Fruit fly (Drosophila melanogaster): Measurements from ENCODE around the gene CG8209.

The CG8209 gene

DNA sequence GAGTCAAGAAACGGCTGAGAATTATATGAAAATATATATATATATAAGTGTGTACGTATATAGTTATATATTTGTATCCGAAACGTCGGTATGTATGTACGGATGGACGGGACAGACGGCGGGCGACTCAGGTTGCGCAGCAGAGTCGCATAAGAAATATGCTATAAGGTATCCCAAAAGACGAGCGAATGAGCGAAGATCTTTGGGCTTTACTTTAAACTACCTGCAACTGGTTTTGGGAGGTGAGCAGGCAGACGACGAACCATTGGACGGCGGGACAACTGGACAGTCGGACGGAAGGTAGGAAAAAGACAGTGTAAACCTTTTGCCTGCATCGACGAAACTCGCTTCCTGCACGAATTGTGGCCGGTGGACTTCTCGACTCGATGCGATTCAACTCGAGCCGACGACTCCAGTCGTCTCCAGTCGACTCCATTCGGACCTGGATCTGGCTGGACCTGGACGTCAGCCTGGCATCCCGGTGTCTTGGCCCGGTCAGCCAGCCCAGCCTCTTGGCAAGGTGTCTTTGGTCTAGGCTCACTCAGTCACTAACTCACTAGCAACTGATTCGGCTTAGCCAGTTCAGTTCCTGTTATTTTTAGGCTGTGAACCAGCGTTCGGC is 7.5 kb downstream of the CG8209 start:
- TF ChIP-seq Hr96 (GFP tag; optimal IDR thresholded peaks at IDR 0.05), result no peak
- TF ChIP-seq CG14711 (tag; optimal IDR thresholded peaks at IDR 0.05), result no peak
- TF ChIP-seq CG5204 (GFP tag; optimal IDR thresholded peaks at IDR 0.05), result no peak
- TF ChIP-seq cnc (optimal IDR thresholded peaks at IDR 0.05), result no peak
- no peak for TF ChIP-seq CG7101 (tag; optimal IDR thresholded peaks at IDR 0.05)

DNA sequence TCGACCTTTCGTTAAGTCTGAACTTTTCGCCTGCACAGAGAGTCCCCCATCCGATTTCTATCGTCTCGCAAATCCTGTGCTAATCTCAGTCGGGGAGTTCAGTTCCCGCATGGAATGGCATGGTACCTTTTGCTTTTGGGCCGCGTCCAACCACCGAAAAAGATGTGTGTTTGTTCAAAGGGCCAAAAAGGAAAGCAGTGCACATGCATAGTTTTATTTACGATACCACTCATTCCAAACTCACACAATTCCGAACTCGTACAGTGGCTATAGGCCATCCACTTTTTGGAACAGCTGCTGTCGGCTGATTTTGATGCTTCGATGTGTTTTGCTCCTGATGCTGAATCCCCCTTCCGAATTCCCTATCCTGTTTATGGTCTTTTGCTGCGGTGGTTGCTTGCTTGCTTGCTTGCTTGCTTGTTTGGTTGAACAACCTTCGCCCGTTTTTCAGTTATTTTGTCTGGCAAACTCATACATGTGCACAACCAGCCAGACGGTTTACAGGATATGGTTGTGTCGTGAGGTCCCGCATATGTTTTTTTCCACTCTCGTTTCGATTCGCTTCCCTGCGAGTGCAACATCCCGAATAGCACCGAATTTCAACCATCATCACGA is 8.5 kb downstream of the CG8209 start:
- no peak for TF ChIP-seq Hr96 (GFP tag; optimal IDR thresholded peaks at IDR 0.05)
- TF ChIP-seq CG11617 (GFP tag; optimal IDR thresholded peaks at IDR 0.05), result no peak
- no peak for TF ChIP-seq CG7045 (GFP tag; optimal IDR thresholded peaks at IDR 0.05)
- no peak for TF ChIP-seq CG7101 (tag; optimal IDR thresholded peaks at IDR 0.05)
- TF ChIP-seq CG1620 (GFP tag; optimal IDR thresholded peaks at IDR 0.05), result no peak
- TF ChIP-seq toe (GFP tag; optimal IDR thresholded peaks at IDR 0.05), result no peak

DNA sequence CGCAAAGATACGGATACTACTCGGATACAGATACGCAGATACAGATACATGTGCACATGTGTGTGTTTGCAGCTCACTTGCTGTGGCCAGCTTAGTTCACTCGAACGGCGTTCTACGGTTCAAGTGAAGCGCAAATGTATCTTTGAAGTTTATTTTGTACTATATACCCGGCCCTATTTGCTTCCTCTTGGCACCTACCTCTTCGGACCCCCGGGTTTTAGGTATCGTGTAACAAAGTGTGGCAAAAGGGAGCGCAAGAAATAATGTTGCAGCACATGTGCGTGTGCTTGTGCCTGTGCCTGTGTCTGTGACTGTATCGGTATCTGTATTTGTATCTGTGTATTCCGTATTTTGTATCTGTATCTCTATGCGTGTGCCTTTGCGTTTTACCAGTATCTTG is 12.2 kb downstream of the CG8209 start:
- TF ChIP-seq CG1620 (GFP tag; optimal IDR thresholded peaks at IDR 0.05) (no peak), Mnt (GFP tag; optimal IDR thresholded peaks at IDR 0.05) (no peak), cic (GFP tag; optimal IDR thresholded peaks at IDR 0.05) (no peak)

DNA sequence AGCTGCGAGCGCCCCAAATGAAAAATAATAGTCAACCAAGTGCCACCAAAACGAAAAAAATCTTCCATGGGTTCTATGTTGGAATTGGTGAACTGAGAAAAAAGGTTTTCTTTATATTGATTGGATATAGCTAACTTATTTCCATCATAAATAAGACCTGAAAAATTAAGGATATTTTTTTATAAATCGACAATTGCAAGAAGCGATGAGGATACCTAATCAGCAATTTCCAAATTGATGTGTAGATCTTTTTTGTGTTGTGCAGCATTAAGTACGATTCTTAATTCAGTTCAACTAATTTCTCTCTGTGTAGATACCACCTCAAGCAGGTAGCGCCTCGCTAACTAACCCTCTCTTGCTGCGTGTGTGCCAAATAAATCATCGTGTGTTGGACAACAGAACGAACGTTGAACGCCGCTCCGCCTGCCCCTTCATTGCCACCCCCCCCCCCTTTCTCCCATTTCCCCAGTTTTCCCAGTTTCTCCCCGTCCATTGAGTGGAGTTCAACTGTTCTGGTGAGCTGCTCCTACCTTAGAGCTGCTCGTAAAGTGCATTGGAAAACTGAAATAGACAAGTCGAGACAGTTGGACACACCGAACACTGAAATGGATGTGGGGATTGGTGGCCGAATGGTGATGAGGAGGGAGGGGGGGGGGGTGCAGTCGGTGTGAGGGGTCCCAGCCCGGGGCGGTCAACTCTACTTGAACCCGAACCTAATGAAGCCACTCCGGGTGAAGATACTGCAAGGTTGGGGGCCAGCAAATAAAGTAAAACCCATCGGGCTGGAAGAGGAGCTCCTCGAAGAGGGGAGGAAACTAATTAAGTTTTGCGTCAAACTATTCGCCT is 12.8 kb downstream of the CG8209 start:
- TF ChIP-seq CG11617 (GFP tag; optimal IDR thresholded peaks at IDR 0.05) (no peak), CG12768 (GFP tag; optimal IDR thresholded peaks at IDR 0.05) (no peak)

DNA sequence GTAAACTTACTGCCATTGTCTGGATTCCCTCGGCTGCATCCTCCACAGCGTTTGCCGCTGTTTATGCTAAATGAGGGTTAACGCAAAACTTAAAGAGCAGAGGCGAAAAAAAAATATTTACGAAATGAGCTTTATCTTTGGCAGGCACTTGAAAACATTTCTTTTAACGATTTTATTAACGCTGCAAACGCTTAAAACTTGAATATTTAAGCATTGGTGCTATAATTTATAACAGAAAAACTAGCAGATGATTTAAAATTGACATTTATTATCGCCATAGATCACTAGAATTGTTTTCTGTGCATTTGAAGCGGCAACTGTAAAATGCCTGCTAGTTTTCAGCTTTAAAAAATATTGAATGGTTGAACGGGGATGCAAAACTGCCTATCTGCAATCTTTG is 14.1 kb downstream of the CG8209 start:
- TF ChIP-seq tj (GFP tag; optimal IDR thresholded peaks at IDR 0.05) (no peak), CG5204 (GFP tag; optimal IDR thresholded peaks at IDR 0.05) (no peak), Crg-1 (GFP tag; optimal IDR thresholded peaks at IDR 0.05) (no peak), CG12768 (GFP tag; optimal IDR thresholded peaks at IDR 0.05) (no peak), CG7045 (GFP tag; optimal IDR thresholded peaks at IDR 0.05) (no peak), CG1620 (GFP tag; optimal IDR thresholded peaks at IDR 0.05) (no peak), toe (GFP tag; optimal IDR thresholded peaks at IDR 0.05) (no peak), CG7101 (tag; optimal IDR thresholded peaks at IDR 0.05) (no peak), CG33017 (tag; optimal IDR thresholded peaks at IDR 0.05) (no peak), Clk (GFP tag; optimal IDR thresholded peaks at IDR 0.05) (no peak), cnc (optimal IDR thresholded peaks at IDR 0.05) (no peak), Mnt (GFP tag; optimal IDR thresholded peaks at IDR 0.05) (no peak), CG11617 (GFP tag; optimal IDR thresholded peaks at IDR 0.05) (no peak), ovo (GFP tag; optimal IDR thresholded peaks at IDR 0.05) (no peak), bab1 (GFP tag; optimal IDR thresholded peaks at IDR 0.05) (no peak)

DNA sequence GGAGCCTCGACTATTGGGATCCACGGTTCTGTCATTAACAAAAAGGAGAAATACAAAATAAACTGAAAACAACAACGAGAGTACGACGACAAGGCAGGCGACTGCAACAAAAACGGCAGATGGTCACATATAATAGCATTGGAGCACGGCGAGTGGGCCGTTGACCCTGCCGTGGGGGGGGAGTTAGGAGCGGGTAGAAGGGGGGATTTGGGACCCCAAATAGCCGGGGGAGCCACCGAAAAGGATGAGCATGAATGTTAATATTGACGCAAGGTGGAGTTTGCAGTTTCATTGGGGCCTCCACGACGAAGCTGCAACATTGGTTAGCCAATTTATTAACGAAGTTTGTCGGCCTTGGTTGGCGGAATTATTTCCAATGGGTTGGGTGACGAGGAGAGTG is 16.6 kb downstream of the CG8209 start:
- no peak for TF ChIP-seq CG7045 (GFP tag; optimal IDR thresholded peaks at IDR 0.05)
- TF ChIP-seq CG1620 (GFP tag; optimal IDR thresholded peaks at IDR 0.05), result no peak
- no peak for TF ChIP-seq CG7101 (tag; optimal IDR thresholded peaks at IDR 0.05)
- TF ChIP-seq CG11617 (GFP tag; optimal IDR thresholded peaks at IDR 0.05), result no peak
- TF ChIP-seq CG14711 (tag; optimal IDR thresholded peaks at IDR 0.05), result no peak
- no peak for TF ChIP-seq cnc (optimal IDR thresholded peaks at IDR 0.05)
- no peak for TF ChIP-seq Crg-1 (GFP tag; optimal IDR thresholded peaks at IDR 0.05)
- no peak for TF ChIP-seq tj (GFP tag; optimal IDR thresholded peaks at IDR 0.05)
- no peak for TF ChIP-seq CG12768 (GFP tag; optimal IDR thresholded peaks at IDR 0.05)
- TF ChIP-seq bab1 (GFP tag; optimal IDR thresholded peaks at IDR 0.05), result no peak
- no peak for TF ChIP-seq Clk (GFP tag; optimal IDR thresholded peaks at IDR 0.05)
- TF ChIP-seq CG33017 (tag; optimal IDR thresholded peaks at IDR 0.05), result no peak
- TF ChIP-seq Hr96 (GFP tag; optimal IDR thresholded peaks at IDR 0.05), result no peak
- no peak for TF ChIP-seq pad (GFP tag; optimal IDR thresholded peaks at IDR 0.05)
- no peak for TF ChIP-seq Mnt (GFP tag; optimal IDR thresholded peaks at IDR 0.05)
- no peak for TF ChIP-seq cic (GFP tag; optimal IDR thresholded peaks at IDR 0.05)
- no peak for TF ChIP-seq kay (GFP tag; ENCODE audit: borderline replicate concordance)
- TF ChIP-seq toe (GFP tag; optimal IDR thresholded peaks at IDR 0.05), result no peak
